Fruit fly (Drosophila melanogaster) whole organism: ENCODE measurements around the gene Pdp1.

ENCODE experiments used
- CG8478 ChIP-seq: fragments of >200 bp; optimal IDR thresholded peaks from 2 replicates; lab custom pipeline; 2018; ENCODE audit warnings: inconsistent platforms
- Dll ChIP-seq: fragments of >200 bp; optimal IDR thresholded peaks from 2 replicates; lab custom pipeline; 2017
- pan ChIP-seq: fragments of >200 bp; optimal IDR thresholded peaks from 2 replicates; lab custom pipeline; 2017
- psq ChIP-seq: fragments of >200 bp; optimal IDR thresholded peaks from 2 replicates; lab custom pipeline; 2017
- usp ChIP-seq: fragments of >200 bp; optimal IDR thresholded peaks from 2 replicates; lab custom pipeline; 2017; ENCODE audit warnings: missing biosample characterization, missing genetic modification characterization, mixed read lengths

DNA sequence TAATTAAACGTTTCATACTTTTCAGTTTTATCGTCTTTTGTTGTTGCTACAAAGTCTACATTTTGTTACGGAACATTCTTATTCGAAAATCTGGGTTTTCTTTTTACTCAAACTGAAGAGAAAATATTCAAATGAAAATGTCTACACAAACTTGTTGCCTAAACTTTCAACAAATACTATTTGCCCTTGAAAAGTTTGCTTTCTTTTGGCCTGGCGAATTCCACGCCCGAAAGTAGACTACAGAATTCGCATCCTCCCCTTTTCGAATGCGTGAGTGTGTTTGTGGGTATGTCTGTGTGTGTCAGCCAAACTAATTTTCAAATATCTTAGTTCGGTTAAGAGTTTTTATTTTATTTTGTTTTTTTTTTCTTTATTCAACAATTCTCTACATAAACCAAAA, 53.7 kb downstream of the Pdp1 start:
- TF ChIP-seq usp (GFP tag; lab: Kevin White, UChicago) = no peak
- no peak for TF ChIP-seq psq
- TF ChIP-seq CG8478 (lab: Kevin White, UChicago) = no peak
- no peak for TF ChIP-seq Dll (lab: Kevin White, UChicago)
- no peak for TF ChIP-seq pan (lab: Kevin White, UChicago)
